Worm (Caenorhabditis elegans): ENCODE data around the gene F59B10.2.

DNA sequence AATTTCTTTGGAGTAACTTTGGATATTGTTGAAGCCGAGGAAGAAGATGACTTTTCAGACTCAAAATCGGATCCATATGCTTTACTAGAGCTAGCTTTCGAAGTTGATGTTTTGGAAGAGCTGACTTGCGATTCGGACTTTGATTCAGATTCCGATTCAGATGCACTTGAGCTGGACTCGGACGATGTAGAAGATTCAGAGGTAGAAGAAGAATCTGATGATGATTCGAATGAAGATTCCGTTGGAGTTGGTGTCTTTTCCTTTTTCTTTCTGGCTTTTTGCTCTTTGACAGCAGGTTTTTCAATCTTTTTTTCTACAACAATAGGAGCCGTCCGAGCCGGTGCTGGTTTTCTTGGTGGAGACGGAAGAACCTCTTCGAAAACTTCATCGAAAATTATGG, 1.7 kb downstream of the F59B10.2 start:
- TF ChIP-seq ceh-83 (GFP tag; optimal IDR thresholded peaks at IDR 0.05) (no peak), pha-4 (tag; optimal IDR thresholded peaks at IDR 0.05) (no peak), ces-1 (GFP tag; optimal IDR thresholded peaks at IDR 0.05) (no peak), snpc-4 (tag; optimal IDR thresholded peaks at IDR 0.05) (no peak), unc-62 (GFP tag; optimal IDR thresholded peaks at IDR 0.05) (no peak), nhr-76 (tag; optimal IDR thresholded peaks at IDR 0.05) (no peak), mab-5 (tag; optimal IDR thresholded peaks at IDR 0.05) (no peak), unc-39 (tag; optimal IDR thresholded peaks at IDR 0.05) (no peak), ztf-11 (tag; optimal IDR thresholded peaks at IDR 0.05) (no peak), lin-13 (tag; optimal IDR thresholded peaks at IDR 0.05) (no peak), elt-1 (tag; optimal IDR thresholded peaks at IDR 0.05; ENCODE audit: borderline replicate concordance, insufficient read depth) (no peak)

All from whole organism, mixed stage, embryonic.